Worm (Caenorhabditis elegans): Measurements from ENCODE around the gene znf-474.

The znf-474 gene

ce11 chrX:12176873-12177293, 27.2 kb downstream of the znf-474 start:
- TF ChIP-seq egrh-3 (GFP tag; IDR thresholded peaks at IDR 0.05) (peak; percentile 58; the same call in 1 of the 2 replicates), B0261.1 (tag; optimal IDR thresholded peaks at IDR 0.05) (no peak), sea-2 (GFP tag; IDR thresholded peaks at IDR 0.05) (no peak), zfh-2 (GFP tag; conservative IDR thresholded peaks at IDR 0.05) (peak; percentile 62), ceh-27 (GFP tag; optimal IDR thresholded peaks at IDR 0.05) (peak; percentile 32), cebp-1 (GFP tag; IDR thresholded peaks at IDR 0.05) (no peak), cebp-1 (tag; optimal IDR thresholded peaks at IDR 0.05) (peak; percentile 12)

DNA sequence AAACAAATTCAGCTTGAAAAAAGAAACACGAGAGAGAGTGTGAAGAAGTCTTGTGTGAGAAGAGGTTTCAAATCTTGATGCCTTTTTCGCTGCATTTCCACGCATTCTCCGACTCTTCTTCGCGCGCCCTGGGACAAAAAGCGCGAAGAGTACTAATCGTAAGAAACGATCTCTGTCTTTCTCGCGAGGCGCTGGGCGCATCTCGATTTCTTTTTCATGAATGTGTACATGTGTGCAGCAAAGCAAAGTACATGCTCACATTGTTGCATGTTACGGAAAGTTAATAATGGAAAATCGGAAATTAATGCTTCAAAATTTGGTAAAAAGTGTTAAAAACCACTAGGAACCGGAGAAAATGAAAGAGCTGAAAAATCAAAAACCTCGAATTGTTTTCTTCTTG, 27.8 kb downstream of the znf-474 start:
- no peak for TF ChIP-seq zfh-2 (GFP tag; conservative IDR thresholded peaks at IDR 0.05)
- peak; percentile 6 for TF ChIP-seq lin-40 (tag; optimal IDR thresholded peaks at IDR 0.05)

DNA sequence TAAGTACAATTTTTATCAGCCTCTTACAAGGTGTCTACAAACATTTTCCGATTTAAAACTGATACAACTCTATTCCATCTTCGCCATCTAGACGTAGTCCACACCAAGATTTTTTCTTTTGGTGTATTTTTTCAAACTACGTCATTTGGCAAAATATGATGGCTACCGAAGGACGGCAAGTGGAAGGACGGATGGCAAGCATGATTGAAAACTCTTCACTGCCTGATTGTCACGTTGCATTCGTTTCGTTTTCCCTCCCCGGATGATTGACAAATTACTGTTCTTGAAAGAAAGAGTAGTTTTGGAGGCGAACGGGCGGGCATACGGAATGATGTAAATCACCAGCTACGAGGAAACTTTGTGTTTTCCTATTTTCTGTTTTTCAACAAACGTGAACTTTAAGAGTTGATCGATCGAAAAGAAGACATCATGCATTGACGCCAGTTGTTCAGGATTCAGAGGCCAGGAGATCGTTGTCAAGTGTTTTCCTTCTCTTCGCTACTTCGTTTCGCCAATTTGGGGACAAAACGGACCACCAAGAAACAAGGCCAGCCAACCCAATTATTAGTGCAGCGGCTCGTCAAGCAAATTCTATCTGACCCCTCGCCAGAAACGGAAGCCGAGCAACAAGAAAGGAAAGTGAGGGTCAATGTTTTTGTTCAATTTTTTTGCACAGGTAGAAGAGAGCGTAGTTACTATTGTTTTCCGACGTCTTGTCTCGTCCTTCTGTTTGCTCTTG, 28.8 kb downstream of the znf-474 start:
- TF ChIP-seq ztf-22 (GFP tag; optimal IDR thresholded peaks at IDR 0.05), result no peak
- TF ChIP-seq nhr-80 (tag; optimal IDR thresholded peaks at IDR 0.05), result peak; percentile 28
- no peak for TF ChIP-seq rec-8 (tag; optimal IDR thresholded peaks at IDR 0.05)
- TF ChIP-seq ceh-27 (GFP tag; optimal IDR thresholded peaks at IDR 0.05), result no peak
- no peak for TF ChIP-seq lsy-27 (tag; optimal IDR thresholded peaks at IDR 0.05; ENCODE audit: borderline replicate concordance, insufficient read depth)

DNA sequence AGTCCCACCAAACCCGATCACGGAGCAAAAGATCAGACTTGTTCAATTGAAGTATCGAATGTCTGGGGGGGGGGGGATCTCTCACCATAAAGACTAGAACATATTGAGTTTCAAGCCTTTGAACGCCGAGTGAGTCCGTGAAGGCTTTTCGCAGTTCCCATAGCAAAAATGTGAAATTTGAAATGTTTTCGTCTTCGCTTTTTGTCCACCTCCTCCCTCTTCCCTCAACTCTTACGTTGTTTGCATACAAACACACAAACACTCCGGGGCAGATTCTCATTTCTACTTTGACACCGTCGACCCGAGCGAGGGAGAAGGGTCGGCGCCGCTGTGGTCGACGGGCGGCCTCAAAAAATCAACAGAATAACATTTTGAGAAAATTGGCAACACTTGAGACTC, 29.4 kb downstream of the znf-474 start:
- TF ChIP-seq Y67H2A.10 (GFP tag; conservative IDR thresholded peaks at IDR 0.05), result no peak
- TF ChIP-seq sptf-2 (GFP tag; optimal IDR thresholded peaks at IDR 0.05), result no peak

ce11 chrX:12179817-12180384, 30.2 kb downstream of the znf-474 start:
- TF ChIP-seq lsy-27 (tag; optimal IDR thresholded peaks at IDR 0.05; ENCODE audit: borderline replicate concordance, insufficient read depth), result no peak
- no peak for TF ChIP-seq B0336.3 (GFP tag; IDR thresholded peaks at IDR 0.05)
- no peak for TF ChIP-seq hlh-26 (GFP tag; conservative IDR thresholded peaks at IDR 0.05)
- TF ChIP-seq F33H1.4 (GFP tag; IDR thresholded peaks at IDR 0.05), result no peak
- TF ChIP-seq hmg-20 (GFP tag; IDR thresholded peaks at IDR 0.05), result no peak
- no peak for TF ChIP-seq snpc-3.4 (tag; optimal IDR thresholded peaks at IDR 0.05)
- no peak for TF ChIP-seq ets-4 (GFP tag; optimal IDR thresholded peaks at IDR 0.05)
- no peak for TF ChIP-seq attf-3 (GFP tag; conservative IDR thresholded peaks at IDR 0.05)
- TF ChIP-seq let-607 (tag; optimal IDR thresholded peaks at IDR 0.05), result no peak
- no peak for TF ChIP-seq nhr-179 (tag; optimal IDR thresholded peaks at IDR 0.05)
- no peak for TF ChIP-seq zfh-2 (GFP tag; conservative IDR thresholded peaks at IDR 0.05)
- TF ChIP-seq mxl-1 (tag; optimal IDR thresholded peaks at IDR 0.05), result no peak
- TF ChIP-seq cebp-2 (GFP tag; IDR thresholded peaks at IDR 0.05), result no peak
- TF ChIP-seq C06A6.2 (GFP tag; conservative IDR thresholded peaks at IDR 0.05), result no peak

- TF ChIP-seq F57C9.4 (tag; optimal IDR thresholded peaks at IDR 0.05) (no peak), ztf-26 (tag; optimal IDR thresholded peaks at IDR 0.05) (peak; percentile 31), lin-40 (tag; optimal IDR thresholded peaks at IDR 0.05) (peak; percentile 62), F37B4.10 (GFP tag; IDR thresholded peaks at IDR 0.05) (no peak), pha-4 (tag; optimal IDR thresholded peaks at IDR 0.05) (no peak), ztf-3 (GFP tag; optimal IDR thresholded peaks at IDR 0.05) (no peak)
These were observed 31.0 kb downstream of the znf-474 start for ce11 chrX:12180681-12181080.

Data from whole organism, young adult.